Worm (Caenorhabditis elegans): ENCODE data around the gene selt-1.2.

- TF ChIP-seq mab-9 (GFP tag; IDR thresholded peaks at IDR 0.05) (no peak), fkh-10 (GFP tag; optimal IDR thresholded peaks at IDR 0.05) (no peak)
Observed at ce11 chrV:10764066-10764465, 16.9 kb upstream of the selt-1.2 start, which contains the start of gene ocr-1.

Measured in whole organism, L1 larva.